Worm (Caenorhabditis elegans) whole organism, young adult: Measurements from ENCODE around the gene C30G12.1.

Experiments used
- C06A6.2 ChIP-seq: fragments of 200-800 bp; sonication (Bioruptor generic); conservative IDR thresholded peaks from 2 replicates; pipeline ENCODE4 v1.3.6; 2022; ENCODE audit warnings: missing genetic modification characterization, missing compliant biosample characterization
- F10E7.11 ChIP-seq: sonication (generic microtip); optimal IDR thresholded peaks from 2 replicates; lab custom pipeline; 2017; ENCODE audit warnings: mild to moderate bottlenecking, missing genetic modification characterization, moderate library complexity, missing compliant biosample characterization
- F37B4.10 ChIP-seq: fragments of 200-800 bp; sonication (Bioruptor generic); IDR thresholded peaks from 2 replicates; pipeline ENCODE4 v1.3.6; 2022; ENCODE audit warnings: missing genetic modification characterization, missing compliant biosample characterization
- F49E8.2 ChIP-seq: sonication (generic microtip); optimal IDR thresholded peaks from 3 replicates; lab custom pipeline; 2017; ENCODE audit warnings: missing genetic modification characterization, mild to moderate bottlenecking, missing compliant biosample characterization, antibody characterized with exemption, moderate library complexity; ENCODE audit not compliant: insufficient read depth
- K11D2.4 ChIP-seq: fragments of 200-800 bp; sonication (Bioruptor generic); IDR thresholded peaks from 2 replicates; pipeline ENCODE4 v1.3.6; 2022; ENCODE audit warnings: missing genetic modification reagents, missing genetic modification characterization, missing compliant biosample characterization
- T07F8.4 ChIP-seq: sonication (generic microtip); optimal IDR thresholded peaks from 2 replicates; lab custom pipeline; 2016; ENCODE audit warnings: mild to moderate bottlenecking, missing genetic modification characterization, moderate library complexity, missing compliant biosample characterization
- T26A5.8 ChIP-seq: sonication (generic microtip); optimal IDR thresholded peaks from 2 replicates; lab custom pipeline; 2016; ENCODE audit warnings: missing genetic modification characterization, missing compliant biosample characterization
- Y53G8AR.9 ChIP-seq: fragments of 200-800 bp; sonication (Bioruptor generic); conservative IDR thresholded peaks from 2 replicates; pipeline ENCODE4 v1.3.6; 2022; ENCODE audit warnings: missing genetic modification reagents, missing genetic modification characterization, missing compliant biosample characterization
- aptf-3 ChIP-seq: fragments of 200-800 bp; sonication (Bioruptor generic); IDR thresholded peaks from 2 replicates; pipeline ENCODE4 v1.3.6; 2022; ENCODE audit warnings: missing genetic modification characterization, missing compliant biosample characterization
- attf-3 ChIP-seq: fragments of 200-800 bp; sonication (Bioruptor generic); conservative IDR thresholded peaks from 2 replicates; pipeline ENCODE4 v1.3.6; 2022; ENCODE audit warnings: missing genetic modification reagents, missing genetic modification characterization, missing compliant biosample characterization
- bed-1 ChIP-seq: fragments of 200-800 bp; sonication (Bioruptor generic); IDR thresholded peaks from 2 replicates; pipeline ENCODE4 v1.3.6; 2022; ENCODE audit warnings: missing genetic modification reagents, missing genetic modification characterization, missing compliant biosample characterization
- cebp-1 ChIP-seq, 2 experiments: fragments of 200-800 bp in 1 of 2; sonication (Bioruptor generic) in 1 of 2; sonication (generic microtip) in 1 of 2; IDR thresholded peaks in 1 of 2; optimal IDR thresholded peaks in 1 of 2; 2 replicates each; pipeline versions ENCODE4 v1.3.6 to Lab custom; 2017 to 2022; ENCODE audit warnings: missing compliant biosample characterization in 2 of 2, missing genetic modification characterization in 2 of 2, mild to moderate bottlenecking in 1 of 2, missing genetic modification reagents in 1 of 2, moderate library complexity in 1 of 2
- cebp-2 ChIP-seq: fragments of 200-800 bp; sonication (Bioruptor generic); IDR thresholded peaks from 2 replicates; pipeline ENCODE4 v1.3.6; 2022; ENCODE audit warnings: missing genetic modification characterization, missing compliant biosample characterization
- ceh-100 ChIP-seq: fragments of 200-800 bp; sonication (Bioruptor generic); IDR thresholded peaks from 2 replicates; pipeline ENCODE4 v1.3.6; 2022; ENCODE audit warnings: missing genetic modification reagents, missing genetic modification characterization, missing compliant biosample characterization
- ceh-40 ChIP-seq: fragments of 200-800 bp; sonication (Bioruptor generic); IDR thresholded peaks from 2 replicates; pipeline ENCODE4 v1.3.6; 2022; ENCODE audit warnings: missing genetic modification characterization, missing compliant biosample characterization
- ceh-91 ChIP-seq: fragments of 200-800 bp; sonication (Bioruptor generic); IDR thresholded peaks from 2 replicates; pipeline ENCODE4 v1.3.6; 2022; ENCODE audit warnings: missing genetic modification reagents, missing genetic modification characterization, missing compliant biosample characterization
- chd-7 ChIP-seq: sonication (generic microtip); optimal IDR thresholded peaks from 2 replicates; lab custom pipeline; 2016; ENCODE audit warnings: mild to moderate bottlenecking, missing genetic modification characterization, moderate library complexity, missing compliant biosample characterization
- die-1 ChIP-seq: sonication (generic microtip); optimal IDR thresholded peaks from 2 replicates; lab custom pipeline; 2016; ENCODE audit warnings: missing genotype, mild to moderate bottlenecking, missing genetic modification characterization, missing compliant biosample characterization
- dox-1 ChIP-seq: fragments of 200-800 bp; sonication (Bioruptor generic); IDR thresholded peaks from 2 replicates; pipeline ENCODE4 v1.3.6; 2022; ENCODE audit warnings: missing genetic modification reagents, missing genetic modification characterization, missing compliant biosample characterization
- efl-1 ChIP-seq: fragments of 150-350 bp; optimal IDR thresholded peaks from 2 replicates; lab custom pipeline; 2014; ENCODE audit warnings: missing biosample characterization, missing genetic modification reagents, missing genetic modification characterization
- egl-18 ChIP-seq: fragments of 200-800 bp; sonication (Bioruptor generic); IDR thresholded peaks from 2 replicates; pipeline ENCODE4 v1.3.6; 2022; ENCODE audit warnings: missing genetic modification reagents, missing genetic modification characterization, missing compliant biosample characterization
- egl-44 ChIP-seq: fragments of 200-800 bp; sonication (Bioruptor generic); IDR thresholded peaks from 2 replicates; pipeline ENCODE4 v1.3.6; 2022; ENCODE audit warnings: missing genetic modification reagents, missing genetic modification characterization, missing compliant biosample characterization
- him-1 ChIP-seq: sonication (generic microtip); optimal IDR thresholded peaks from 2 replicates; lab custom pipeline; 2016; ENCODE audit warnings: missing genotype, missing genetic modification reagents, missing genetic modification characterization, missing compliant biosample characterization
- hlh-12 ChIP-seq: sonication (generic microtip); optimal IDR thresholded peaks from 2 replicates; lab custom pipeline; 2016; ENCODE audit warnings: missing genetic modification characterization, missing compliant biosample characterization
- hlh-26 ChIP-seq: fragments of 200-800 bp; sonication (Bioruptor generic); conservative IDR thresholded peaks from 2 replicates; pipeline ENCODE4 v1.3.6; 2022; ENCODE audit warnings: missing genetic modification reagents, missing genetic modification characterization, missing compliant biosample characterization
- hmg-20 ChIP-seq: fragments of 200-800 bp; sonication (Bioruptor generic); IDR thresholded peaks from 2 replicates; pipeline ENCODE4 v1.3.6; 2022; ENCODE audit warnings: missing genetic modification reagents, missing genetic modification characterization, missing compliant biosample characterization
- hrde-1 ChIP-seq: sonication (generic microtip); optimal IDR thresholded peaks from 2 replicates; lab custom pipeline; 2016; ENCODE audit warnings: missing genetic modification characterization, mild to moderate bottlenecking, missing compliant biosample characterization, moderate library complexity, missing genotype, missing genetic modification reagents, borderline replicate concordance
- hsf-1 ChIP-seq: fragments of 200-800 bp; sonication (Bioruptor generic); IDR thresholded peaks from 2 replicates; pipeline ENCODE4 v1.3.6; 2022; ENCODE audit warnings: missing genetic modification reagents, missing genetic modification characterization, missing compliant biosample characterization
- lin-35 ChIP-seq, 3 experiments: fragments of 150-350 bp in 2 of 3; sonication (generic microtip) in 1 of 3; optimal IDR thresholded peaks; 2 replicates each; lab custom pipeline; 2014 to 2018; ENCODE audit warnings: missing biosample characterization in 3 of 3, missing genetic modification characterization in 3 of 3, missing genetic modification reagents in 3 of 3
- madf-10 ChIP-seq: sonication (generic microtip); optimal IDR thresholded peaks from 2 replicates; lab custom pipeline; 2016; ENCODE audit warnings: mild to moderate bottlenecking, missing genetic modification characterization, missing compliant biosample characterization
- madf-3 ChIP-seq: fragments of 200-800 bp; sonication (Bioruptor generic); IDR thresholded peaks from 2 replicates; pipeline ENCODE4 v1.3.6; 2022; ENCODE audit warnings: missing genetic modification reagents, missing genetic modification characterization, missing compliant biosample characterization
- mxl-1 ChIP-seq: sonication (generic microtip); optimal IDR thresholded peaks from 2 replicates; lab custom pipeline; 2016; ENCODE audit warnings: missing genetic modification characterization, missing compliant biosample characterization
- nhr-80 ChIP-seq: sonication (generic microtip); optimal IDR thresholded peaks from 2 replicates; lab custom pipeline; 2016; ENCODE audit warnings: missing genetic modification characterization, missing compliant biosample characterization
- rec-8 ChIP-seq, 2 experiments: sonication (generic microtip); optimal IDR thresholded peaks; 2 replicates each; lab custom pipeline; 2016; ENCODE audit warnings: mild to moderate bottlenecking in 2 of 2, missing genetic modification characterization in 2 of 2, missing genetic modification reagents in 2 of 2, missing genotype in 2 of 2, missing biosample characterization in 1 of 2, missing compliant biosample characterization in 1 of 2, moderate library complexity in 1 of 2
- snpc-1.1 ChIP-seq: sonication (generic microtip); optimal IDR thresholded peaks from 2 replicates; lab custom pipeline; 2017; ENCODE audit warnings: missing genetic modification characterization, mild to moderate bottlenecking, missing compliant biosample characterization, antibody characterized with exemption, moderate library complexity, missing genotype, missing genetic modification reagents; ENCODE audit not compliant: insufficient read depth
- snpc-4 ChIP-seq, 5 experiments: fragments of 150-350 bp in 1 of 5; sonication (generic microtip) in 4 of 5; optimal IDR thresholded peaks; 2 replicates each; lab custom pipeline; 2014 to 2018; ENCODE audit warnings: missing genetic modification characterization in 5 of 5, missing biosample characterization in 3 of 5, antibody characterized with exemption in 2 of 5, mild to moderate bottlenecking in 2 of 5, missing compliant biosample characterization in 2 of 5, missing genotype in 2 of 5, moderate library complexity in 2 of 5, missing genetic modification reagents in 1 of 5
- tbx-9 ChIP-seq: sonication (generic microtip); optimal IDR thresholded peaks from 2 replicates; lab custom pipeline; 2016; ENCODE audit warnings: borderline replicate concordance, missing genetic modification characterization, inconsistent platforms, missing compliant biosample characterization
- tlf-1 ChIP-seq: fragments of 200-800 bp; sonication (Bioruptor generic); optimal IDR thresholded peaks from 2 replicates; lab custom pipeline; 2018; ENCODE audit warnings: mild to moderate bottlenecking, missing genetic modification characterization, missing compliant biosample characterization
- unc-130 ChIP-seq: sonication (generic microtip); optimal IDR thresholded peaks from 2 replicates; lab custom pipeline; 2016; ENCODE audit warnings: missing genetic modification reagents, missing genetic modification characterization, missing compliant biosample characterization
- unc-62 ChIP-seq: fragments of 150-350 bp; optimal IDR thresholded peaks from 2 replicates; lab custom pipeline; 2014; ENCODE audit warnings: missing biosample characterization, missing genetic modification reagents, missing genetic modification characterization
- zfh-2 ChIP-seq: fragments of 200-800 bp; sonication (Bioruptor generic); conservative IDR thresholded peaks from 2 replicates; pipeline ENCODE4 v1.3.6; 2022; ENCODE audit warnings: missing genetic modification reagents, missing genetic modification characterization, missing compliant biosample characterization
- ztf-18 ChIP-seq: sonication (generic microtip); optimal IDR thresholded peaks from 2 replicates; lab custom pipeline; 2016; ENCODE audit warnings: missing genotype, mild to moderate bottlenecking, missing genetic modification characterization, missing compliant biosample characterization
- ztf-26 ChIP-seq: sonication (generic microtip); optimal IDR thresholded peaks from 2 replicates; lab custom pipeline; 2017; ENCODE audit warnings: missing genetic modification characterization, missing compliant biosample characterization

C30G12.1 gene

DNA sequence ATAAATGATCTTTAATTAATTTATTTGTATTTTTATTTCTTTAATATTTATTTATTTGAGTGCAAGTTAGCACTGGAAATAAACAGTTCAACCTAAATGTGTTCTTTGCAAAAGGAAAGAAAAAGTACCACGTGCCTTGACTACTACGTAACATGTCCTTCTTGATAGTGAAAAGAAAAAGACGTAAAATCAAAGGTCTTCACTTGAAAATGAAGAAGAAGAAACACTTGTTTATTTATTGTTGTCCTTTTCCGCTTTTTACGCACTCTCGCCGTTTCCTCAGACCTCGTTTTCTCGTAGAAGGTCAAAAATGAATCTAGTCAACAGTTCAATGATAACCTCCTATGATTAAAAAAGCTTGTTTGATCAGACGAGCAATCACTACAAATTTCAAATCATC lies 21.2 kb upstream of the C30G12.1 start:
- TF ChIP-seq snpc-4 (GFP tag; optimal IDR thresholded peaks at IDR 0.05; lab: Kevin White, UChicago) (no peak), snpc-4 (tag; optimal IDR thresholded peaks at IDR 0.05; lab: Kevin White, UChicago) (no peak), madf-10 (no peak), madf-3 (GFP tag; lab: Robert Waterston, UW) (no peak), tlf-1 (no peak), cebp-2 (no peak), chd-7 (no peak), aptf-3 (GFP tag; lab: Robert Waterston, UW) (no peak), ceh-100 (GFP tag; lab: Robert Waterston, UW) (no peak), ztf-26 (tag; lab: Kevin White, UChicago) (no peak), ceh-40 (no peak), mxl-1 (no peak), tbx-9 (no peak), unc-130 (GFP tag; lab: Kevin White, UChicago) (no peak), Y53G8AR.9 (GFP tag; lab: Robert Waterston, UW) (no peak), F10E7.11 (no peak), hlh-26 (no peak), zfh-2 (GFP tag; lab: Robert Waterston, UW) (no peak), efl-1 (GFP tag; lab: Kevin White, UChicago) (no peak)

DNA sequence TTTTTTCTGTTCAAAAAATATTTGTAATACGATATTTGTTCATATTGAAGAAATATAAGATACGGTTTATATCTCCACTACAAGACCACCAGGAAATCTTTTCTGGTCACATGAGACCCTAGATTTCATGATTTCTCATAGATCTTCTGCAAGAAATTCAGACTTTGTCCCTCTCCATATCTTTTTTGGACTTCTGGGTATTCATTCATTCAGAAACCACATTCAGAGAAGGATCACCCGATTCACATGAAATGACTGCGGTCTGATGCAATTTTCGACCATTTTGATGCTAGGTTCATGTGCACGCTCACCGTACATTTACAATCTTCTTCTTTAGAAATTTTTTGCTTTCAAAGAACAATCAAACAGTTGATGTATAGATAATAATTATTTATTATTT lies 19.3 kb upstream of the C30G12.1 start:
- TF ChIP-seq T07F8.4 (tag; lab: Kevin White, UChicago) = no peak
- TF ChIP-seq lin-35 (GFP tag; optimal IDR thresholded peaks at IDR 0.05; lab: Kevin White, UChicago) = no peak
- no peak for TF ChIP-seq C06A6.2
- no peak for TF ChIP-seq ztf-18 (tag; lab: Kevin White, UChicago)
- no peak for TF ChIP-seq T26A5.8
- TF ChIP-seq F37B4.10 (GFP tag; lab: Robert Waterston, UW) = no peak
- TF ChIP-seq cebp-2 = no peak
- no peak for TF ChIP-seq attf-3
- no peak for TF ChIP-seq chd-7
- no peak for TF ChIP-seq madf-10
- no peak for TF ChIP-seq unc-130 (GFP tag; lab: Kevin White, UChicago)
- no peak for TF ChIP-seq ceh-91
- no peak for TF ChIP-seq hsf-1 (GFP tag; lab: Robert Waterston, UW)
- no peak for TF ChIP-seq madf-3 (GFP tag; lab: Robert Waterston, UW)
- TF ChIP-seq snpc-1.1 (tag; lab: Kevin White, UChicago) = no peak
- no peak for TF ChIP-seq K11D2.4 (GFP tag; lab: Robert Waterston, UW)
- TF ChIP-seq bed-1 (GFP tag; lab: Robert Waterston, UW) = no peak
- no peak for TF ChIP-seq egl-44 (GFP tag; lab: Robert Waterston, UW)
- no peak for TF ChIP-seq hlh-12 (tag; lab: Kevin White, UChicago)

DNA sequence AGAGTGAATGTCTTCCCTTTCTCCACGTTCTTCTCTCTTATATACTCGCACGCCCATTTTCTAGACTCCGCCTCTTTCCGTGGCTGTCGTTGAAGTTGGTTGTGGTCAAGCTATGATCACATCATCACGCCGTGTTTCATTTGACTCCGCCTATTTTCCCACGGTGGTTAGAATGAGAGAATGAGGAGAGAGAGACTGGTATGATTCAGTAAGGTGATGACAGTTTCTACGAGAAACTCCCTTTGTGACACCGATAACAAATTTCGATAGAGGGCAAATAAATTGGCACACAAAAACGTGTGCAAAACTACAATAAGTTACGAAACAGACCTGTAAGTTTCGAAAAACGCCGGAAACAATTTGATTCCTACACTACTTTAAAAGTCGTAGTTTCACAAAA lies 18.6 kb upstream of the C30G12.1 start:
- TF ChIP-seq nhr-80 = peak; percentile 84
- TF ChIP-seq unc-62 (GFP tag; lab: Kevin White, UChicago) = peak; percentile 36
- TF ChIP-seq hrde-1 (tag; lab: Kevin White, UChicago) = no peak
- TF ChIP-seq dox-1 (GFP tag; lab: Robert Waterston, UW) = no peak
- TF ChIP-seq hmg-20 (GFP tag; lab: Robert Waterston, UW) = no peak
- TF ChIP-seq rec-8 (tag; optimal IDR thresholded peaks at IDR 0.05; lab: Kevin White, UChicago) = no peak
- TF ChIP-seq egl-18 (GFP tag; lab: Robert Waterston, UW) = no peak
- TF ChIP-seq die-1 (tag; lab: Kevin White, UChicago) = no peak
- TF ChIP-seq cebp-1 (GFP tag; IDR thresholded peaks at IDR 0.05; lab: Robert Waterston, UW) = no peak
- TF ChIP-seq cebp-1 (tag; optimal IDR thresholded peaks at IDR 0.05; lab: Kevin White, UChicago) = peak; percentile 38
- no peak for TF ChIP-seq him-1 (tag; lab: Kevin White, UChicago)
- no peak for TF ChIP-seq F49E8.2 (tag; lab: Kevin White, UChicago)
